Fruit fly (Drosophila melanogaster) whole organism, prepupa: ENCODE results near the gene Osi8.

Source experiments
- Blimp-1 ChIP-seq: fragments of 200-800 bp; sonication (Bioruptor generic); optimal IDR thresholded peaks from 3 replicates; lab custom pipeline; 2017; ENCODE audit warnings: missing biosample characterization, missing genetic modification characterization, mild to moderate bottlenecking, moderate library complexity, missing genetic modification reagents
- CG11294 ChIP-seq: fragments of 200-800 bp; sonication (Bioruptor generic); IDR thresholded peaks from 2 replicates; pipeline ENCODE4 v1.3.6; 2022; ENCODE audit warnings: missing biosample characterization, missing genetic modification characterization
- CG11762 ChIP-seq: fragments of 200-800 bp; sonication (Bioruptor generic); optimal IDR thresholded peaks from 3 replicates; lab custom pipeline; 2016; ENCODE audit warnings: missing biosample characterization, missing genetic modification characterization; ENCODE audit not compliant: insufficient read depth
- CG15336 ChIP-seq: fragments of 200-800 bp; sonication (Bioruptor generic); IDR thresholded peaks from 2 replicates; pipeline ENCODE4 v1.3.6; 2022; ENCODE audit warnings: missing biosample characterization, missing genetic modification characterization
- CG3032 ChIP-seq: fragments of 200-800 bp; optimal IDR thresholded peaks from 2 replicates; lab custom pipeline; 2019; ENCODE audit warnings: missing biosample characterization, mild to moderate bottlenecking, missing genetic modification characterization, moderate library complexity
- CG32006 ChIP-seq: fragments of 200-800 bp; sonication (Bioruptor generic); optimal IDR thresholded peaks from 3 replicates; lab custom pipeline; 2017; ENCODE audit warnings: missing biosample characterization, mild to moderate bottlenecking, missing genetic modification characterization
- CG34406 ChIP-seq: fragments of 200-800 bp; sonication (Bioruptor generic); optimal IDR thresholded peaks from 3 replicates; lab custom pipeline; 2016; ENCODE audit warnings: missing biosample characterization, missing genetic modification characterization
- CG3919 ChIP-seq: fragments of 200-800 bp; sonication (Bioruptor generic); optimal IDR thresholded peaks from 3 replicates; lab custom pipeline; 2016; ENCODE audit warnings: missing biosample characterization, missing genetic modification characterization
- CG4318 ChIP-seq: fragments of 200-800 bp; sonication (Bioruptor generic); optimal IDR thresholded peaks from 3 replicates; lab custom pipeline; 2017; ENCODE audit warnings: missing biosample characterization, mild to moderate bottlenecking, missing genetic modification characterization
- CG6276 ChIP-seq: fragments of 200-800 bp; sonication (Bioruptor generic); optimal IDR thresholded peaks from 2 replicates; lab custom pipeline; 2017; ENCODE audit warnings: missing biosample characterization, mild to moderate bottlenecking, missing genetic modification characterization
- CG6808 ChIP-seq: fragments of 200-800 bp; sonication (Bioruptor generic); optimal IDR thresholded peaks from 3 replicates; lab custom pipeline; 2017; ENCODE audit warnings: missing biosample characterization, missing genetic modification characterization, mild to moderate bottlenecking, moderate library complexity, missing genetic modification reagents
- CG7368 ChIP-seq: fragments of 200-800 bp; sonication (Bioruptor generic); optimal IDR thresholded peaks from 3 replicates; lab custom pipeline; 2016; ENCODE audit warnings: missing biosample characterization, missing genetic modification characterization
- CG8119 ChIP-seq: fragments of 200-800 bp; sonication (Bioruptor generic); IDR thresholded peaks from 3 replicates; pipeline ENCODE4 v1.3.6; 2022; ENCODE audit warnings: missing biosample characterization, missing genetic modification characterization
- CG8632 ChIP-seq: fragments of 200-800 bp; sonication (Bioruptor generic); optimal IDR thresholded peaks from 3 replicates; lab custom pipeline; 2016; ENCODE audit warnings: missing biosample characterization, missing genetic modification characterization
- CG9139 ChIP-seq: fragments of 200-800 bp; sonication (Bioruptor generic); optimal IDR thresholded peaks from 3 replicates; lab custom pipeline; 2017; ENCODE audit warnings: missing biosample characterization, mild to moderate bottlenecking, missing genetic modification characterization
- Eip75B ChIP-seq: fragments of 200-800 bp; sonication (Bioruptor generic); optimal IDR thresholded peaks from 3 replicates; lab custom pipeline; 2016; ENCODE audit warnings: missing biosample characterization, missing genetic modification characterization
- Eip78C ChIP-seq: fragments of 200-800 bp; sonication (Bioruptor generic); peaks from one replicate; lab custom pipeline; 2016; ENCODE audit warnings: missing biosample characterization, missing genetic modification characterization
- Ets21C ChIP-seq: fragments of 200-800 bp; sonication (Bioruptor generic); optimal IDR thresholded peaks from 3 replicates; lab custom pipeline; 2016; ENCODE audit warnings: missing biosample characterization, missing genetic modification characterization
- Ets96B ChIP-seq: fragments of 200-800 bp; optimal IDR thresholded peaks from 2 replicates; lab custom pipeline; 2019; ENCODE audit warnings: missing biosample characterization, mild to moderate bottlenecking, missing genetic modification characterization, moderate library complexity
- Hr39 ChIP-seq: fragments of 200-800 bp; sonication (Bioruptor generic); optimal IDR thresholded peaks from 2 replicates; lab custom pipeline; 2016; ENCODE audit warnings: missing biosample characterization, missing genetic modification characterization
- Hr4 ChIP-seq: fragments of 200-800 bp; sonication (Bioruptor generic); optimal IDR thresholded peaks from 3 replicates; lab custom pipeline; 2016; ENCODE audit warnings: missing biosample characterization, missing genetic modification characterization
- Met ChIP-seq: fragments of 200-800 bp; sonication (Bioruptor generic); optimal IDR thresholded peaks from 3 replicates; lab custom pipeline; 2016; ENCODE audit warnings: missing biosample characterization, missing genetic modification characterization
- OdsH ChIP-seq: fragments of 200-800 bp; sonication (Bioruptor generic); optimal IDR thresholded peaks from 3 replicates; lab custom pipeline; 2016; ENCODE audit warnings: missing biosample characterization, missing genetic modification characterization
- Sox102F ChIP-seq: fragments of 200-800 bp; sonication (Bioruptor generic); optimal IDR thresholded peaks from 2 replicates; lab custom pipeline; 2016; ENCODE audit warnings: missing biosample characterization, mild to moderate bottlenecking, missing genetic modification characterization
- Sox15 ChIP-seq: fragments of 200-800 bp; sonication (Bioruptor generic); optimal IDR thresholded peaks from 3 replicates; lab custom pipeline; 2016; ENCODE audit warnings: missing biosample characterization, missing genetic modification characterization
- achi ChIP-seq: fragments of 200-800 bp; sonication (Bioruptor generic); optimal IDR thresholded peaks from 3 replicates; lab custom pipeline; 2016; ENCODE audit warnings: missing biosample characterization, missing genetic modification characterization
- acj6 ChIP-seq: fragments of 200-800 bp; sonication (Bioruptor generic); optimal IDR thresholded peaks from 3 replicates; lab custom pipeline; 2016; ENCODE audit warnings: missing biosample characterization, missing genetic modification characterization
- dac ChIP-seq: fragments of 200-800 bp; sonication (Bioruptor generic); optimal IDR thresholded peaks from 2 replicates; lab custom pipeline; 2017; ENCODE audit warnings: missing biosample characterization, mild to moderate bottlenecking, missing genetic modification characterization
- dsx ChIP-seq: fragments of 200-800 bp; optimal IDR thresholded peaks from 3 replicates; lab custom pipeline; 2019; ENCODE audit warnings: missing biosample characterization, mild to moderate bottlenecking, missing genetic modification characterization, moderate library complexity; ENCODE audit not compliant: poor library complexity, severe bottlenecking
- eg ChIP-seq: fragments of 200-800 bp; sonication (Bioruptor generic); IDR thresholded peaks from 3 replicates; pipeline ENCODE4 v1.3.6; 2022; ENCODE audit warnings: missing biosample characterization, missing genetic modification characterization
- esn ChIP-seq: fragments of 200-800 bp; sonication (Bioruptor generic); optimal IDR thresholded peaks from 2 replicates; lab custom pipeline; 2016; ENCODE audit warnings: missing biosample characterization, mild to moderate bottlenecking, missing genetic modification characterization, moderate library complexity
- fd85E ChIP-seq: fragments of 200-800 bp; sonication (Bioruptor generic); optimal IDR thresholded peaks from 3 replicates; lab custom pipeline; 2016; ENCODE audit warnings: missing biosample characterization, missing genetic modification characterization
- lz ChIP-seq: fragments of 200-800 bp; sonication (Bioruptor generic); optimal IDR thresholded peaks from 3 replicates; lab custom pipeline; 2016; ENCODE audit warnings: missing biosample characterization, missing genetic modification characterization
- net ChIP-seq: fragments of 200-800 bp; sonication (Bioruptor generic); optimal IDR thresholded peaks from 3 replicates; lab custom pipeline; 2016; ENCODE audit warnings: missing biosample characterization, missing genetic modification characterization
- pdm3 ChIP-seq: fragments of 200-800 bp; sonication (Bioruptor generic); optimal IDR thresholded peaks from 3 replicates; lab custom pipeline; 2016; ENCODE audit warnings: missing biosample characterization, missing genetic modification characterization
- salr ChIP-seq, 2 experiments: fragments of 200-800 bp; sonication (Bioruptor generic); optimal IDR thresholded peaks; 3 replicates each; lab custom pipeline; 2016 to 2018; ENCODE audit warnings: missing biosample characterization in 2 of 2, missing genetic modification characterization in 2 of 2, mild to moderate bottlenecking in 1 of 2
- ss ChIP-seq, 2 experiments: fragments of 200-800 bp; sonication (Bioruptor generic); optimal IDR thresholded peaks; 2 replicates in 1 of 2; 3 replicates in 1 of 2; lab custom pipeline; 2017 to 2018; ENCODE audit warnings: mild to moderate bottlenecking in 2 of 2, missing biosample characterization in 2 of 2, missing genetic modification characterization in 2 of 2, moderate library complexity in 1 of 2
- svp ChIP-seq: fragments of 200-800 bp; sonication (Bioruptor generic); peaks from one replicate; lab custom pipeline; 2016; ENCODE audit warnings: missing biosample characterization, missing genetic modification characterization
- topi ChIP-seq: fragments of 200-800 bp; sonication (Bioruptor generic); optimal IDR thresholded peaks from 3 replicates; lab custom pipeline; 2016; ENCODE audit warnings: missing biosample characterization, missing genetic modification characterization
- vri ChIP-seq: fragments of 200-800 bp; sonication (Bioruptor generic); optimal IDR thresholded peaks from 3 replicates; lab custom pipeline; 2016; ENCODE audit warnings: missing biosample characterization, mild to moderate bottlenecking, missing genetic modification characterization

Osi8 gene

DNA sequence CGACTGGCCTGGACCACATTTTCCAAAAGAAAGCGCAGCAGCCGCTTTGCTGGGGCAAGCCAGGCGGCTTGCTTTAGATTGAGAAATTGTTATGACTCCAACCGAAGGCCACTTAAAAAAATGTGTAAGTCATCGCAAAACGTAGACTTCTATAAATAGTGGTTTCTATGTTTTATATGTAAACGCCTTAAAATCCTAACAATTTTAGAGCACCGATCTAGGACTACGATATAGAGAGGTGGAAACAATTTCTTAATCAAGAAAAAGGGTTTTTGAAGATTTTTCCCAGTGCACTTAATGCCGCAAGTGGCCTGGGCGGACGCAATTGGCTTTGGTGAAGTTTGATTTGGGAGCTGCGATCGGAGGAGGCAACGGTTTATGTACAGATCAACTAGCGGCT is 40.7 kb upstream of the Osi8 start (continued):
- TF ChIP-seq OdsH = peak; percentile 69
- TF ChIP-seq pdm3 (GFP tag; lab: Kevin White, UChicago) = peak; percentile 61
- TF ChIP-seq CG6276 (GFP tag; lab: Kevin White, UChicago) = peak; percentile 87
- TF ChIP-seq svp (GFP tag; lab: Kevin White, UChicago) = no peak
- TF ChIP-seq, all 60 proteins: peak for 28

DNA sequence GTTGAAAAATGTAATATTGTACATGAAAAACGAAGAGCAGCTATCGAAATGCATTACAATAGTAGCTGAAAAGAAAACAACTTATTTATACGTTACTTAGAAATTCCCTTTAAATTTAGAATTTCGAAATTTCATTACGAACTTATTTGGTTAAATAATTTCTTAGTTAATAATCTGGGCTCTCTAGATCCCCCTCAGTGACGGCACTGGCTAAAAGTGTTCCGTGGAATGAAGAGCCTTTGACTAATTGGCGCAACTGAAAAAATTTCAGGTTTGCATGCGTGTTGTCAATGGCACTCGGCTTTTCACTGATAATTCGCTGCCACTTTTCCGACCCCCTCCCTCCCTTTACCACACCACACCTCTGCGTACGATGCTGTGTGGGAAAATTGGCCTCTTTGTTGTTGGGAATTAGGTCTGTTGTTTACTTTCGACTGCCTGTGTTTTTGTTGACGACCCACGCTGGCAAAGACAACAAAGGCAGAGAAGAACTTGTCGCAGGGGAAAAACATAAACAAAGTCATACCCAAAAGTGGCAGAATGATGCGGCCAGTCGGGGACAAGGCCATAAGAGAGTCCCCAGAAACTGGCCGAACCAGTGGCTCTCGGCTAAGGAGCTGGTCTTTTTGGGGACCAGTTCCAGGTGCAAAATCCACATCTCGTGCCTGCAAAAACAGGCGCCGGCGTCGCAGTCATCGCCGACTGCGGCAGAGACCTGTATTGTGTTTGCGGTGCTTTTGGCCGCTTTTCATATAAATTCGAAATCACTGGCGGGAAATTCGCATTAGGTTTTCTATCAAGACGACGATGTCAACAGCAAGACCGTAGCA is 39.7 kb upstream of the Osi8 start, which contains the start of gene Osi3:
Osi3 (plus strand) TSS at position 780 of the 830 bp plus-strand sequence.
- TF ChIP-seq CG4318 (GFP tag; lab: Kevin White, UChicago) (peak; percentile 54), eg (GFP tag; lab: Robert Waterston, UW) (0 out of 3 replicates have a peak, but pooled peaks have one; percentile 35), fd85E (GFP tag; lab: Kevin White, UChicago) (no peak), Hr4 (GFP tag; lab: Kevin White, UChicago) (peak; percentile 65), svp (GFP tag; lab: Kevin White, UChicago) (peak; percentile 59), CG6808 (GFP tag; lab: Kevin White, UChicago) (no peak), ss (GFP tag; optimal IDR thresholded peaks at IDR 0.05; lab: Kevin White, UChicago) (peak in 1 of 2 experiments; percentile 14), OdsH (peak; percentile 32), pdm3 (GFP tag; lab: Kevin White, UChicago) (peak; percentile 12), Blimp-1 (no peak), CG11294 (GFP tag; lab: Robert Waterston, UW) (no peak), achi (GFP tag; lab: Kevin White, UChicago) (peak; percentile 7), CG6276 (GFP tag; lab: Kevin White, UChicago) (peak; percentile 40), acj6 (peak; percentile 6), Eip78C (GFP tag; lab: Kevin White, UChicago) (peak; percentile 81), Eip75B (peak; percentile 4), net (GFP tag; lab: Kevin White, UChicago) (peak; percentile 18), dac (GFP tag; lab: Kevin White, UChicago) (peak; percentile 52), CG15336 (GFP tag; lab: Robert Waterston, UW) (peak; percentile 26; the same call in 1 of the 2 replicates), CG9139 (GFP tag; lab: Kevin White, UChicago) (no peak), CG3919 (peak; percentile 8), vri (GFP tag; lab: Kevin White, UChicago) (no peak), salr (GFP tag; optimal IDR thresholded peaks at IDR 0.05; lab: Kevin White, UChicago) (peak in 1 of 2 experiments; percentile 21), CG32006 (peak; percentile 84), CG8632 (peak; percentile 15)

DNA sequence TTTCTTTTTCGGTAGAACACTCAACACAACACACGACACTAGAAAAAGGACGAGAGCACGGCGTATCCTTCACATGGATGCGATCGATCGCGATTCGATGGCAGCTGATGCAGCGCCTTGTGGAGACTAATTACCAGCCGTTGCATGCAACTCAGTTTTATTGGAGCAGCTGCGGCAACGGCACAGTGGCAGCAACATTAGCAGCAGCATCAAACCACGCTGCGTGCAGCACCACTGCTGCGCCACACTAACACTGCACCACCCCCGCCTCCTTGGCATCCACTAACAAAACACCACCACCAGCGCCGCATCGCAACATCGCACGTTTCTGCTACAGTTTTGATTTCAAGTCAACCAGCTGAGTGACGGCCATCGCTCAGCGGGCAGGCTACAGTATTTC is 33.3 kb upstream of the Osi8 start, which contains the start of gene Osi4:
Osi4 (minus strand) TSS at position 101 of the 400 bp plus-strand sequence.
- TF ChIP-seq CG7368 (GFP tag; lab: Kevin White, UChicago) = no peak
- TF ChIP-seq dac (GFP tag; lab: Kevin White, UChicago) = no peak
- TF ChIP-seq CG9139 (GFP tag; lab: Kevin White, UChicago) = no peak
- TF ChIP-seq CG11762 (GFP tag; lab: Kevin White, UChicago) = no peak
- no peak for TF ChIP-seq CG4318 (GFP tag; lab: Kevin White, UChicago)
- no peak for TF ChIP-seq fd85E (GFP tag; lab: Kevin White, UChicago)
- TF ChIP-seq CG34406 (GFP tag; lab: Kevin White, UChicago) = no peak
- no peak for TF ChIP-seq Hr4 (GFP tag; lab: Kevin White, UChicago)
- TF ChIP-seq achi (GFP tag; lab: Kevin White, UChicago) = no peak
- no peak for TF ChIP-seq CG8119
- TF ChIP-seq, all 60 proteins: peak for 0

DNA sequence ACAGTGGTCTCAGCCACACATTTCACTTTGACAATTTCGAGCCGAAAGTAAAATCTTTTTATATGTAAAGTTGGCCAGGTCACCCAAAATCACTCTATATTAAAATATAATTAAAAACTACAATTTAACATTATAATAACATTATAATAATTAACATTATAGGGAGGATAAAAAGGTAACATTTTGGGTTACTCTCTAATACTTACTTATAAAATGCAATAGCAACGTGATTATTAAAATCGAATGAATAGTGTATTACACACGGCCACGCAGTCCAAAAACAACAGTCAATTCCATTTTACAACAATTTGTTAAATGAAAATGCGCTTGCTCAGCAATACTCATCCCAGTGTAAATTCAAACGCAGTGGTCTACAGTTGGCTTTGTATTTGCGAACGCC is 32.9 kb upstream of the Osi8 start:
- no peak for TF ChIP-seq Ets21C (GFP tag; lab: Kevin White, UChicago)
- no peak for TF ChIP-seq CG34406 (GFP tag; lab: Kevin White, UChicago)
- no peak for TF ChIP-seq CG9139 (GFP tag; lab: Kevin White, UChicago)
- TF ChIP-seq lz = no peak
- TF ChIP-seq CG8119 = peak; percentile 44; the same call in 1 of the 3 replicates
- no peak for TF ChIP-seq dsx (GFP tag; lab: Kevin White, UChicago)
- TF ChIP-seq CG6276 (GFP tag; lab: Kevin White, UChicago) = peak; percentile 33
- TF ChIP-seq fd85E (GFP tag; lab: Kevin White, UChicago) = no peak
- TF ChIP-seq achi (GFP tag; lab: Kevin White, UChicago) = peak; percentile 40
- TF ChIP-seq CG11294 (GFP tag; lab: Robert Waterston, UW) = no peak
- peak; percentile 68 for TF ChIP-seq Eip78C (GFP tag; lab: Kevin White, UChicago)
- no peak for TF ChIP-seq topi (GFP tag; lab: Kevin White, UChicago)
- no peak for TF ChIP-seq esn
- TF ChIP-seq CG3032 (tag; lab: Kevin White, UChicago) = no peak
- TF ChIP-seq Met (GFP tag; lab: Kevin White, UChicago) = no peak
- no peak for TF ChIP-seq Sox15 (GFP tag; lab: Kevin White, UChicago)
- TF ChIP-seq Sox102F (GFP tag; lab: Kevin White, UChicago) = no peak
- TF ChIP-seq CG11762 (GFP tag; lab: Kevin White, UChicago) = no peak
- no peak for TF ChIP-seq eg (GFP tag; lab: Robert Waterston, UW)
- TF ChIP-seq Ets96B (tag; lab: Kevin White, UChicago) = no peak
- no peak for TF ChIP-seq Eip75B
- no peak for TF ChIP-seq Hr39
- no peak for TF ChIP-seq net (GFP tag; lab: Kevin White, UChicago)
- TF ChIP-seq acj6 = peak; percentile 18
